Worm (Caenorhabditis elegans) whole organism, dauer: ENCODE measurements around the gene pitp-1.

Experiments used
- unc-62 ChIP-seq: sonication (generic microtip); optimal IDR thresholded peaks from 2 replicates; lab custom pipeline; 2017; ENCODE audit warnings: missing biosample characterization, missing genetic modification reagents, missing genetic modification characterization

pitp-1 gene

DNA sequence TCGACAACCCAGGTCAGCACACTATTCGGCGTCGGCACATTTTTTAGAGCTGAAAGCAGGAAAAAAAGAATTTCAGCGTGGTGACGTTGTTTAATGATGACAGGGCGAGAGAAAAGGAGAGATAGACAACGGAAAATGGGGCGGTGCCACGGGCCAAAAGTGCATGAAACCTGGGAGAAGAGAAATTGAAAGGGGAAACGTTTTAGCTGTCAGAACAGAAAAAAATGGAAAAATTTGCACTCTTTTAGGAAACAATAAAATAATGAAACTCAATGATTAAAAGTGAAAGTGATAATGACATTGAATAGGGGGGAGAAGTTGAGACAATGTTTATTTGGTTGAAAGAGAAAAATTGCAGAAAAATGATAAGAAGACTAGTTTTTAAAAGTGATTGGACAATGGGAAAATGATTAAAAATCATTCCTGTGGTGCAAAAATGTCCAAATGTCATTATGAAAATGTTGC, at the start of gene pitp-1:
TSS of gene pitp-1 (minus strand) at position 51 of the 465 bp plus-strand sequence.
- no peak for TF ChIP-seq unc-62 (GFP tag; lab: Kevin White, UChicago)

- TF ChIP-seq unc-62 (GFP tag; lab: Kevin White, UChicago): no peak
Measured at ce11 chrIII:3573281-3573680, 43.7 kb upstream of the pitp-1 start, which contains the start of gene nhr-6. TSS of gene nhr-6 (plus strand) at chrIII:3573581.

- TF ChIP-seq unc-62 (GFP tag; lab: Kevin White, UChicago): no peak
Measured at ce11 chrIII:3571371-3571902, 41.8 kb upstream of the pitp-1 start.

ce11 chrIII:3569763-3570162, 40.2 kb upstream of the pitp-1 start:
- TF ChIP-seq unc-62 (GFP tag; lab: Kevin White, UChicago): no peak

ce11 chrIII:3566785-3567184, 37.2 kb upstream of the pitp-1 start:
- TF ChIP-seq unc-62 (GFP tag; lab: Kevin White, UChicago): no peak

DNA sequence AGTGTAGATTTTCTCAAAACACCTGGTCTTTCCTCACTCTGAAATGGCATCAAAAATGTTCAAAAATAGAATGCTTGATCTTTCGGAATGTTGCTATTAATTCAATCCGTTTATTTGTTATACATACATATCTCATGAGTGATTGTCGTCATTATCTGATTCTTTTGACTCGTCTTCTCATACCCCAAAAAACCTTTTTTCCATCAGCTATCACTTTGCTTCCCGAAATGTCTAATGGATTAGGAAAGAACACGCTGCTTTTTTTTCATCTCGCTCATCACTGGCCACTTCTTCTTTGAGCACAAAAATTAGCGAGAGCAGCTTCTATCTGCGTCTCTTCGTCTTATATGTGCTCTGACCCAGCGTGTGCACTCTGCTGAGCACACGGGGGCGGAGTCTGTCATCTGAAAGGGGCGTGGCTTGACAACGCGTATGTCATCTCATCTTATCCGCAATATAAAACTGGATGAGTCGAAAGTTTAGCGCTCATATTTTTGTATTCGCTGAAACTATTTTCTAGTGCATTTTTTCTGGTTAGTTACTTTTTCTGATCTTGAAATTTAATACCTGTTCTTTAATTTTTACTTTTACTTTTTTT, 35.3 kb upstream of the pitp-1 start:
- TF ChIP-seq unc-62 (GFP tag; lab: Kevin White, UChicago): no peak

DNA sequence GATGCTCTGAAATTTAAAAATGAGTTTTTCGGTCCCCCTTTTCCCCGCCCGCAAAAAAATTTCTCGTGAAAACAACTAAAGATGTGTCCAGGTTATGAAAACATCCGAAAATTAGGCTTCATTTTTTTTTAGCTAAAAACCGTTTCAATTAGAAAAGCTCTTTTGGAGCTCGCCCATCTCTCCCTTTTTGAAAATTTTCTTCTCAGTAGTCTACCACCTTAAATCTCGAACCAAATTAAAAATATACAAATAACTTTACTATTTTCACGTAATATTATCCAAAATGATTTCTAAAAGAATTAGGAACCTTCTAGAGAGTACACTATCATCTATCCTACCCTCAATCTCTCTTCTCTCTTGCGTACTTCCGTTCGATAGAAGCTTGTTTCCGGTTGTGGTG, 32.7 kb upstream of the pitp-1 start:
- TF ChIP-seq unc-62 (GFP tag; lab: Kevin White, UChicago): no peak

- TF ChIP-seq unc-62 (GFP tag; lab: Kevin White, UChicago): no peak
Measured at ce11 chrIII:3560235-3560634, 30.6 kb upstream of the pitp-1 start.

ce11 chrIII:3553349-3553748, 23.8 kb upstream of the pitp-1 start, which contains the start of gene C54C6.4:
TSS of gene C54C6.4 (plus strand) at chrIII:3553649.
- no peak for TF ChIP-seq unc-62 (GFP tag; lab: Kevin White, UChicago)

- no peak for TF ChIP-seq unc-62 (GFP tag; lab: Kevin White, UChicago)
Measured at ce11 chrIII:3550364-3550763, 20.8 kb upstream of the pitp-1 start.

ce11 chrIII:3549750-3550149, 20.2 kb upstream of the pitp-1 start, which contains the start of gene C54C6.5:
TSS of gene C54C6.5 (minus strand) at chrIII:3549850.
- no peak for TF ChIP-seq unc-62 (GFP tag; lab: Kevin White, UChicago)

DNA sequence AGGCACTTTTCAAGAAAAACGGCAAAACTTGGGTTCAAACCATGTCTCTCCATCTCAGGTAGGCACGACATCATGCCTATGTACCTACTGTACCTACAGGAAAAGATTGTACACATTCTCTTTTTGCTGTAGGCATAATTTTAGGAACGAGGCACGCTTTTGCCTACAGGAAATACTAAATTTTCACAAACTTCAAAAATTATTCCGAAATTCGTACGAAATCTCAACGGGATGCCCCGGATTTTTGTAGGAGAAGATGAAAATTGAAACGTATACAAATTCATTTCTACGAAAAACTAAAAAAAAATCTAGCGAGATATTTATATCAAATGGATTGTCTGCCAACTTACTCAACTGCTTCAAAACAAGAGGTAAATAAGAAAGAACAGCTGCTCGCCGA, 18.4 kb upstream of the pitp-1 start, which contains the start of gene C54C6.11:
TSS of gene C54C6.11 (plus strand) at position 301 of the 400 bp plus-strand sequence.
- TF ChIP-seq unc-62 (GFP tag; lab: Kevin White, UChicago): no peak

- TF ChIP-seq unc-62 (GFP tag; lab: Kevin White, UChicago): no peak
Measured at ce11 chrIII:3546323-3546722, 16.7 kb upstream of the pitp-1 start, which contains the start of gene C54C6.7. TSS of gene C54C6.7 (minus strand) at chrIII:3546423.

- TF ChIP-seq unc-62 (GFP tag; lab: Kevin White, UChicago): no peak
Measured at ce11 chrIII:3543071-3543470, 13.5 kb upstream of the pitp-1 start.

DNA sequence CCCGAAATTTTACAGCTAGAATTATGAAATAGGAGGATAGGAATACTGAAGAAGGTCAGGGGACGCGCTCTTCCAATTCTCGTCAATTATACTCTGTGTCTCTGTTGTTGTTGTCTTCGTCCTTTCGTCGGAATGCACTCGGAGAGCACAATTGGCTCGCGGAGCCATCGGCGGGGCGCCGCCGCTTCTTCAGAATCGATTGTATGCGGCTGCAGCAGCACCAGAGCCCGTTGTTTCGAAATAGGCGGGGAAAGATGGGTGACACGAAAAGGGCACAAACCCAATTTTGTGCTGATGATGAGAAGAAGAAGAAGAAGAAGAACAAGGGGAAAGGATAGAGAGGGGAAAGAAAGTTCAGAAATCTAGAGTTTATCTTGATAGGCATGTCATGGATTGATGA, 12.5 kb upstream of the pitp-1 start:
- no peak for TF ChIP-seq unc-62 (GFP tag; lab: Kevin White, UChicago)

DNA sequence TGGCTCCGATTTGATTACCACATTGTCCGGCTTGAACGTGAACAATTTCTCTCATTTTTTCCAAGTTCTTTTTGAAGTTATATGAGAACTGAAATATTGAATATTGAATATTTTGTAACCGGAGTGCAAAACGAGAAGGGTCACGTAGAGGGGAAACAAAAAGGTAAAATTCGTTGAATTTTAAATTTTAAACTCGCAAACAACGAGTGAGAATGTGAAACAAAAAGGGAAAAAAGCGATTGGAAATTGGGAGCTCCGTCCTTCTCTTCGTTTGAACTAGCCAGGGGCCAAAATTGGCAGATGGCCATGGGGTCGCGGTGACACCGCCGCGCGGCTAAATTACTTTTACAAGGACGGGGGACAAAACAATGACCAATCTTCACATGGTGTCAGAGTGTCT, 11.9 kb upstream of the pitp-1 start, which contains the start of gene ben-1:
TSS of gene ben-1 (minus strand) at position 101 of the 400 bp plus-strand sequence.
- TF ChIP-seq unc-62 (GFP tag; lab: Kevin White, UChicago): no peak

- no peak for TF ChIP-seq unc-62 (GFP tag; lab: Kevin White, UChicago)
Measured at ce11 chrIII:3541093-3541492, 11.5 kb upstream of the pitp-1 start.
